Fruit fly (Drosophila melanogaster) whole organism, embryonic: ENCODE data around the gene Epp.

Source experiments
- ATbp ChIP-seq: fragments of 200-800 bp; sonication (Bioruptor generic); optimal IDR thresholded peaks from 2 replicates; lab custom pipeline; 2017; ENCODE audit warnings: missing biosample characterization, mild to moderate bottlenecking, missing genetic modification characterization, missing genetic modification reagents
- CG10431 ChIP-seq: fragments of 200-800 bp; sonication (Bioruptor generic); optimal IDR thresholded peaks from 3 replicates; lab custom pipeline; 2018; ENCODE audit warnings: missing biosample characterization, mild to moderate bottlenecking, missing genetic modification characterization
- CG11560 ChIP-seq: fragments of 200-800 bp; sonication (Bioruptor generic); IDR thresholded peaks from 3 replicates; pipeline ENCODE4 v1.3.6; 2022; ENCODE audit warnings: missing biosample characterization, missing genetic modification characterization
- CG12236 ChIP-seq: fragments of 200-800 bp; sonication (Bioruptor generic); optimal IDR thresholded peaks from 2 replicates; lab custom pipeline; 2016; ENCODE audit warnings: missing biosample characterization, missing genetic modification characterization
- CG14441 ChIP-seq: fragments of 200-800 bp; sonication (Bioruptor generic); IDR thresholded peaks from 2 replicates; pipeline ENCODE4 v1.3.6; 2022; ENCODE audit warnings: missing biosample characterization, missing genetic modification characterization
- CG1647 ChIP-seq: fragments of 200-800 bp; sonication (Bioruptor generic); optimal IDR thresholded peaks from 3 replicates; lab custom pipeline; 2016; ENCODE audit warnings: missing biosample characterization, missing genetic modification characterization
- CG17612 ChIP-seq: fragments of 200-800 bp; sonication (Bioruptor generic); IDR thresholded peaks from 2 replicates; pipeline ENCODE4 v1.3.6; 2022; ENCODE audit warnings: missing biosample characterization, missing genetic modification characterization
- CG17912 ChIP-seq: fragments of 200-800 bp; sonication (Bioruptor generic); optimal IDR thresholded peaks from 2 replicates; lab custom pipeline; 2018; ENCODE audit warnings: missing biosample characterization, mild to moderate bottlenecking, missing genetic modification characterization
- CG1832 ChIP-seq: fragments of 200-800 bp; sonication (Bioruptor generic); optimal IDR thresholded peaks from 2 replicates; lab custom pipeline; 2017; ENCODE audit warnings: missing biosample characterization, mild to moderate bottlenecking, missing genetic modification characterization, inconsistent platforms
- CG32772 ChIP-seq: fragments of 200-800 bp; sonication (Bioruptor generic); IDR thresholded peaks from 2 replicates; pipeline ENCODE4 v1.3.6; 2022; ENCODE audit warnings: missing biosample characterization, missing genetic modification characterization
- CG3407 ChIP-seq: fragments of 200-800 bp; sonication (Bioruptor generic); optimal IDR thresholded peaks from 2 replicates; lab custom pipeline; 2018; ENCODE audit warnings: missing biosample characterization, mild to moderate bottlenecking, missing genetic modification characterization
- CG3995 ChIP-seq: fragments of 200-800 bp; sonication (Bioruptor generic); optimal IDR thresholded peaks from 3 replicates; lab custom pipeline; 2016; ENCODE audit warnings: missing biosample characterization, missing genetic modification characterization
- CG43689 ChIP-seq: fragments of 200-800 bp; sonication (Bioruptor generic); IDR thresholded peaks from 2 replicates; pipeline ENCODE4 v1.3.6; 2022; ENCODE audit warnings: missing biosample characterization, missing genetic modification characterization
- CG4707 ChIP-seq: fragments of 200-800 bp; sonication (Bioruptor generic); optimal IDR thresholded peaks from 2 replicates; lab custom pipeline; 2018; ENCODE audit warnings: missing biosample characterization, mild to moderate bottlenecking, missing genetic modification characterization, moderate library complexity
- CG5953 ChIP-seq: fragments of 200-800 bp; sonication (Bioruptor generic); IDR thresholded peaks from 2 replicates; pipeline ENCODE4 v1.3.6; 2022; ENCODE audit warnings: missing biosample characterization, missing genetic modification characterization
- CG6683 ChIP-seq: fragments of 200-800 bp; sonication (Bioruptor generic); optimal IDR thresholded peaks from 2 replicates; lab custom pipeline; 2017; ENCODE audit warnings: missing biosample characterization, mild to moderate bottlenecking, missing genetic modification characterization, missing genetic modification reagents
- CG6813 ChIP-seq: fragments of 200-800 bp; sonication (Bioruptor generic); optimal IDR thresholded peaks from 2 replicates; lab custom pipeline; 2017; ENCODE audit warnings: missing biosample characterization, missing genetic modification characterization, mild to moderate bottlenecking, moderate library complexity, missing genetic modification reagents
- CG9437 ChIP-seq: fragments of 200-800 bp; sonication (Bioruptor generic); optimal IDR thresholded peaks from 2 replicates; lab custom pipeline; 2018; ENCODE audit warnings: missing biosample characterization, mild to moderate bottlenecking, missing genetic modification characterization
- Camta ChIP-seq: fragments of 200-800 bp; sonication (Bioruptor generic); optimal IDR thresholded peaks from 2 replicates; lab custom pipeline; 2016; ENCODE audit warnings: missing biosample characterization, missing genetic modification characterization
- CoRest ChIP-seq: fragments of 200-800 bp; sonication (Bioruptor generic); optimal IDR thresholded peaks from 3 replicates; lab custom pipeline; 2018; ENCODE audit warnings: missing biosample characterization, mild to moderate bottlenecking, missing genetic modification characterization, moderate library complexity
- D ChIP-seq, 2 experiments: fragments of 200-800 bp in 1 of 2; fragments of >200 bp in 1 of 2; sonication (Bioruptor generic) in 1 of 2; optimal IDR thresholded peaks; 2 replicates in 1 of 2; 3 replicates in 1 of 2; lab custom pipeline; 2017; ENCODE audit warnings: mild to moderate bottlenecking in 1 of 2, missing biosample characterization in 1 of 2, missing genetic modification characterization in 1 of 2, missing genetic modification reagents in 1 of 2
- Drgx ChIP-seq: fragments of 200-800 bp; sonication (Bioruptor generic); IDR thresholded peaks from 2 replicates; pipeline ENCODE4 v1.3.6; 2022; ENCODE audit warnings: missing biosample characterization, missing genetic modification characterization
- ERR ChIP-seq: fragments of 200-800 bp; sonication (Bioruptor generic); optimal IDR thresholded peaks from 2 replicates; lab custom pipeline; 2016; ENCODE audit warnings: missing biosample characterization, missing genetic modification characterization
- Eip74EF ChIP-seq, 2 experiments: fragments of 200-800 bp in 1 of 2; fragments of >200 bp in 1 of 2; sonication (Bioruptor generic) in 1 of 2; optimal IDR thresholded peaks; 2 replicates each; lab custom pipeline; 2017 to 2019; ENCODE audit warnings: missing biosample characterization in 2 of 2, missing genetic modification characterization in 2 of 2, mild to moderate bottlenecking in 1 of 2, moderate library complexity in 1 of 2
- Fer1 ChIP-seq: fragments of 200-800 bp; sonication (Bioruptor generic); optimal IDR thresholded peaks from 2 replicates; lab custom pipeline; 2017; ENCODE audit warnings: missing biosample characterization, mild to moderate bottlenecking, missing genetic modification characterization
- H2.0 ChIP-seq: fragments of 200-800 bp; sonication (Bioruptor generic); IDR thresholded peaks from 2 replicates; pipeline ENCODE4 v1.3.6; 2022; ENCODE audit warnings: missing biosample characterization, missing genetic modification characterization
- HmgZ ChIP-seq: fragments of 200-800 bp; sonication (Bioruptor generic); optimal IDR thresholded peaks from 2 replicates; lab custom pipeline; 2018; ENCODE audit warnings: missing biosample characterization, mild to moderate bottlenecking, missing genetic modification characterization
- NC2β ChIP-seq: fragments of 200-800 bp; sonication (Bioruptor generic); optimal IDR thresholded peaks from 2 replicates; lab custom pipeline; 2016; ENCODE audit warnings: missing biosample characterization, missing genetic modification characterization
- Nf-YA ChIP-seq: fragments of 200-800 bp; sonication (Bioruptor generic); IDR thresholded peaks from 2 replicates; pipeline ENCODE4 v1.3.6; 2022; ENCODE audit warnings: missing biosample characterization, missing genetic modification characterization
- Six4 ChIP-seq: fragments of 200-800 bp; sonication (Bioruptor generic); optimal IDR thresholded peaks from 2 replicates; lab custom pipeline; 2016; ENCODE audit warnings: missing biosample characterization, missing genetic modification characterization
- Sox102F ChIP-seq: fragments of 200-800 bp; sonication (Bioruptor generic); optimal IDR thresholded peaks from 2 replicates; lab custom pipeline; 2018; ENCODE audit warnings: missing biosample characterization, mild to moderate bottlenecking, missing genetic modification characterization, moderate library complexity
- Usf ChIP-seq: fragments of 200-800 bp; sonication (Bioruptor generic); optimal IDR thresholded peaks from 2 replicates; lab custom pipeline; 2017; ENCODE audit warnings: missing genotype, missing biosample characterization, missing genetic modification characterization
- ara ChIP-seq: fragments of 200-800 bp; sonication (Bioruptor generic); IDR thresholded peaks from 2 replicates; pipeline ENCODE4 v1.3.6; 2022; ENCODE audit warnings: missing biosample characterization, missing genetic modification characterization
- corto ChIP-seq: fragments of 200-800 bp; sonication (Bioruptor generic); optimal IDR thresholded peaks from 2 replicates; lab custom pipeline; 2016; ENCODE audit warnings: missing biosample characterization, mild to moderate bottlenecking, missing genetic modification characterization, moderate library complexity
- crol ChIP-seq: fragments of 200-800 bp; sonication (Bioruptor generic); IDR thresholded peaks from 2 replicates; pipeline ENCODE4 v1.3.6; 2022; ENCODE audit warnings: missing biosample characterization, missing genetic modification characterization
- jing ChIP-seq: fragments of 200-800 bp; sonication (Bioruptor generic); optimal IDR thresholded peaks from 2 replicates; lab custom pipeline; 2018; ENCODE audit warnings: missing biosample characterization, mild to moderate bottlenecking, missing genetic modification characterization
- kah ChIP-seq: fragments of 200-800 bp; sonication (Bioruptor generic); optimal IDR thresholded peaks from 2 replicates; lab custom pipeline; 2018; ENCODE audit warnings: missing biosample characterization, mild to moderate bottlenecking, missing genetic modification characterization
- kay ChIP-seq: fragments of 200-800 bp; sonication (Bioruptor generic); optimal IDR thresholded peaks from 2 replicates; lab custom pipeline; 2016; ENCODE audit warnings: missing biosample characterization, missing genetic modification characterization
- peb ChIP-seq: fragments of 200-800 bp; sonication (Bioruptor generic); IDR thresholded peaks from 2 replicates; pipeline ENCODE4 v1.3.6; 2022; ENCODE audit warnings: missing biosample characterization, missing genetic modification characterization
- pho ChIP-seq: fragments of 200-800 bp; sonication (Bioruptor generic); optimal IDR thresholded peaks from 2 replicates; lab custom pipeline; 2016; ENCODE audit warnings: missing biosample characterization, missing genetic modification characterization
- pzg ChIP-seq: fragments of 200-800 bp; sonication (Bioruptor generic); optimal IDR thresholded peaks from 3 replicates; lab custom pipeline; 2018; ENCODE audit warnings: missing biosample characterization, mild to moderate bottlenecking, missing genetic modification characterization, moderate library complexity
- ro ChIP-seq: fragments of 200-800 bp; sonication (Bioruptor generic); IDR thresholded peaks from 2 replicates; pipeline ENCODE4 v1.3.6; 2022; ENCODE audit warnings: missing biosample characterization, missing genetic modification characterization
- sens ChIP-seq: fragments of 200-800 bp; sonication (Bioruptor generic); peaks from one replicate; lab custom pipeline; 2016; ENCODE audit warnings: missing biosample characterization, missing genetic modification characterization
- slp2 ChIP-seq: fragments of 200-800 bp; sonication (Bioruptor generic); optimal IDR thresholded peaks from 2 replicates; lab custom pipeline; 2016; ENCODE audit warnings: missing biosample characterization, missing genetic modification characterization
- sna ChIP-seq: fragments of 200-800 bp; sonication (Bioruptor generic); IDR thresholded peaks from 2 replicates; pipeline ENCODE4 v1.3.6; 2022; ENCODE audit warnings: missing biosample characterization, missing genetic modification characterization; ENCODE audit not compliant: partially characterized antibody
- so ChIP-seq: fragments of 200-800 bp; sonication (Bioruptor generic); IDR thresholded peaks from 3 replicates; pipeline ENCODE4 v1.3.6; 2022; ENCODE audit warnings: missing biosample characterization, missing genetic modification characterization
- tx ChIP-seq: fragments of 200-800 bp; sonication (Bioruptor generic); optimal IDR thresholded peaks from 2 replicates; lab custom pipeline; 2016; ENCODE audit warnings: missing biosample characterization, missing genetic modification characterization
- wor ChIP-seq: fragments of 200-800 bp; sonication (Bioruptor generic); IDR thresholded peaks from 2 replicates; pipeline ENCODE4 v1.3.6; 2022; ENCODE audit warnings: missing biosample characterization, missing genetic modification characterization

Epp gene

dm6 chr3R:23939921-23940839, 52.5 kb downstream of the Epp start (continued):
- TF ChIP-seq Six4: peak; percentile 68
- TF ChIP-seq peb: peak; percentile 66
- TF ChIP-seq CG1647 (GFP tag; lab: Kevin White, UChicago): peak; percentile 78
- peak; percentile 41; the same call in 1 of the 2 replicates for TF ChIP-seq wor (GFP tag; lab: Robert Waterston, UW)
- peak; percentile 90 for TF ChIP-seq HmgZ (tag; lab: Kevin White, UChicago)
- TF ChIP-seq CG17912 (GFP tag; lab: Kevin White, UChicago): peak; percentile 92
- peak; percentile 89; the same call in 2 of the 3 replicates for TF ChIP-seq so (GFP tag; lab: Robert Waterston, UW)
- TF ChIP-seq jing (GFP tag; lab: Kevin White, UChicago): peak; percentile 22
- peak; percentile 76 for TF ChIP-seq Sox102F (GFP tag; lab: Kevin White, UChicago)
- peak; percentile 95 for TF ChIP-seq CG6813
- peak; percentile 95 for TF ChIP-seq CG3407
- peak; percentile 98 for TF ChIP-seq sens
- TF ChIP-seq pho (GFP tag; lab: Kevin White, UChicago): peak; percentile 9
- TF ChIP-seq Camta: peak; percentile 70
- TF ChIP-seq CG17612 (GFP tag; lab: Robert Waterston, UW): no peak
- TF ChIP-seq CG3995 (GFP tag; lab: Kevin White, UChicago): no peak
- no peak for TF ChIP-seq pzg
- TF ChIP-seq corto: no peak
- peak in 1 of 2 experiments; percentile 71 for TF ChIP-seq Eip74EF (GFP tag; optimal IDR thresholded peaks at IDR 0.05; lab: Kevin White, UChicago)
- peak; percentile 89 for TF ChIP-seq ara (GFP tag; lab: Robert Waterston, UW)
- TF ChIP-seq Drgx (GFP tag; lab: Robert Waterston, UW): peak; percentile 53
- TF ChIP-seq D (optimal IDR thresholded peaks at IDR 0.05; lab: Kevin White, UChicago): no peak
- TF ChIP-seq D (GFP tag; optimal IDR thresholded peaks at IDR 0.05; lab: Kevin White, UChicago): peak; percentile 87
- no peak for TF ChIP-seq ro (GFP tag; lab: Robert Waterston, UW)
- TF ChIP-seq kay (GFP tag; lab: Kevin White, UChicago): peak; percentile 59
- no peak for TF ChIP-seq ERR (GFP tag; lab: Kevin White, UChicago)
- TF ChIP-seq CG43689 (GFP tag; lab: Robert Waterston, UW): peak; percentile 65
- TF ChIP-seq CG32772 (GFP tag; lab: Robert Waterston, UW): peak; percentile 47; the same call in 1 of the 2 replicates
- peak; percentile 98 for TF ChIP-seq ATbp
- peak; percentile 87 for TF ChIP-seq CG4707 (GFP tag; lab: Kevin White, UChicago)
- peak; percentile 63; the same call in 1 of the 2 replicates for TF ChIP-seq Nf-YA (GFP tag; lab: Robert Waterston, UW)
- TF ChIP-seq slp2 (GFP tag; lab: Kevin White, UChicago): no peak
- TF ChIP-seq crol (GFP tag; lab: Robert Waterston, UW): no peak
- TF ChIP-seq sna: no peak
- peak; percentile 72 for TF ChIP-seq CG6683
- no peak for TF ChIP-seq tx (GFP tag; lab: Kevin White, UChicago)
- TF ChIP-seq CG14441 (GFP tag; lab: Robert Waterston, UW): peak; percentile 57
- no peak for TF ChIP-seq CG1832
- peak; percentile 65; the same call in 1 of the 2 replicates for TF ChIP-seq CG5953 (GFP tag; lab: Robert Waterston, UW)
- peak; percentile 57 for TF ChIP-seq kah (GFP tag; lab: Kevin White, UChicago)
- peak; percentile 81 for TF ChIP-seq NC2β (GFP tag; lab: Kevin White, UChicago)
- TF ChIP-seq CoRest: peak; percentile 74
- peak; percentile 29 for TF ChIP-seq CG9437 (GFP tag; lab: Kevin White, UChicago)
- TF ChIP-seq CG12236: peak; percentile 83
- peak; percentile 90 for TF ChIP-seq CG10431 (GFP tag; lab: Kevin White, UChicago)
- TF ChIP-seq CG11560 (tag; lab: Robert Waterston, UW): no peak
- TF ChIP-seq Fer1: peak; percentile 84
- TF ChIP-seq Usf (GFP tag; lab: Kevin White, UChicago): no peak
- peak; percentile 62 for TF ChIP-seq H2.0 (GFP tag; lab: Robert Waterston, UW)
